Fruit fly (Drosophila melanogaster): ENCODE results near the gene mRpS18C.

DNA sequence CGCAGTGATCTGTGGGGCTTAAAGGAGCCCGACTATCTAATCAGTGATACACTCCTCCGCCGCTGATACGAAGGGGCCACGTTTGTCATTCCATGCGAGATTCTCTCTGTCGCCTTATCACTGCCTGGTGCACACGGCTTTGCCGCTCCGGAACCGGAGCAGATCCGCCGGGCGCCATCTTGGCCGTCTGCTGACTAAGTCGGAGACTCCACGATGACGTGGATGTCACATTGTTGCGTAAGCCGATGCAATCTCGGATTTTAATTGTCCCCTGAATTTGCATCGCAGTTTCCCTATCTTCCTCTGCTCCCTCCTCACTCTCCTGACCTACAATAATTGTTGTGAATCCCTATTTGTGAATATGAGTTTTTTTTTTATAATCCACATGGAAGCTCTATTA lies 32.7 kb upstream of the mRpS18C start:
- TF ChIP-seq HLH106 (tag; optimal IDR thresholded peaks at IDR 0.05) (no peak), psq (GFP tag; optimal IDR thresholded peaks at IDR 0.05) (no peak), N (GFP tag; optimal IDR thresholded peaks at IDR 0.05) (no peak), Hr78 (GFP tag; optimal IDR thresholded peaks at IDR 0.05) (no peak), Hr83 (GFP tag; optimal IDR thresholded peaks at IDR 0.05; ENCODE audit: poor library complexity, severe bottlenecking) (no peak), sage (GFP tag; optimal IDR thresholded peaks at IDR 0.05) (no peak), lola (GFP tag; optimal IDR thresholded peaks at IDR 0.05) (no peak), Abd-B (GFP tag; optimal IDR thresholded peaks at IDR 0.05) (no peak), CG32264 (GFP tag; optimal IDR thresholded peaks at IDR 0.05) (no peak)

All from whole organism, wandering third instar larva.